Fruit fly (Drosophila melanogaster): Measurements from ENCODE around the gene slp2.

DNA sequence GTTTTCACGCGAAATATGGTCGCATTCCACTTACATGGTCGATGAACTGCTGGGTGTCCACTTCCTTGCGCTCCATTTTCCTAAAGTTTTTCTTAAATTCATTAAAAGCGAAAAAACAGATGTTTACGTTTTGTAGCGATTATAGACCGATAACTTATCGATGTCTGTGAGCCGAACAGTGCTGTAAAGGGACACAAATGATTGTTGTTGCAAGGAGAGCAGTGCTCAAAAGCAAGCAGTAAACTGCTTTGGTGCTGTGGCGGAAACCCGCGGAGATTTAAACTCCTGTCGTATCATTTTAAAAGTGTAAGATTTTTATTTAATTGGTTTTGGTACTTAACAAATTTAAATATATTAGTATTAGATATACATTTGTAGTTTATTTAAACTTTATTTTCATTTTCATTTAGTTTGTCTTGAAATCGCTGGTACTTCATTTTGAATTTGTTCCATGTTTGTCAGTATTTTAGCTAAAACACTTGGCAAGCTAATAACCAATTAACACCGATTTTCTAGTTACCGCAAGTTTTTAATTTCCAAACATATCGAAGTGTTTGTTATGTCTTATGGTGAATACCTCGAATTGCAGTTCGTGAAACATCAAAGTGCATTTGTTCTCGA, 23.3 kb upstream of the slp2 start, which contains the start of gene CG3407:
- TF ChIP-seq CG11504 (tag; optimal IDR thresholded peaks at IDR 0.05) (no peak), Dref (GFP tag; IDR thresholded peaks at IDR 0.05) (peak; percentile 98)
